Worm (Caenorhabditis elegans): ENCODE data around the gene C45G9.10.

DNA sequence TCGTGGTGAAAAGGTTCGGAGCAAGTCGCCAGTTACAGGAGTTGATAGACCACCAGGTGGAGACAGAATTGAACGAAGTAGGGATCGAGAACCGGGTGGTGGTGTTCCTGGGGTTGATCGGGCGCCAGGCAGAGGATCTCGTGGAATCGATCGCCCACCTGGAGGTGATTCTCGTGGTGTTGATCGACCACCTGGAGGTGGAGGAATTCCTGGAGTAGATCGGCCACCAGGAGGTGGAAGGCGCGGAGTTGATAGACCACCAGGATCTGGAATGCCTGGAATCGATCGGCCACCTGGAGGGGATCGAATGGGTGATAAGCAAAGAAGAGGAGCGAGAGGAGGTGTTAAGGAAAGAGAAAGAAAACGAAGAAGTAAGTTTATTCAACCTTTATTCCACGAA lies 43.8 kb upstream of the C45G9.10 start:
- TF ChIP-seq lin-26 (GFP tag; IDR thresholded peaks at IDR 0.05) (no peak), snpc-1.3 (tag; optimal IDR thresholded peaks at IDR 0.05; ENCODE audit: insufficient read depth) (no peak), unc-62 (GFP tag; optimal IDR thresholded peaks at IDR 0.05) (no peak), egl-44 (GFP tag; IDR thresholded peaks at IDR 0.05) (no peak), unc-130 (GFP tag; optimal IDR thresholded peaks at IDR 0.05) (no peak), F57A8.1 (GFP tag; optimal IDR thresholded peaks at IDR 0.05) (no peak), ama-1 (optimal IDR thresholded peaks at IDR 0.05) (no peak), ama-1 (GFP tag; optimal IDR thresholded peaks at IDR 0.05) (no peak), die-1 (tag; optimal IDR thresholded peaks at IDR 0.05) (no peak), mxl-1 (tag; optimal IDR thresholded peaks at IDR 0.05) (no peak), T07F8.4 (tag; optimal IDR thresholded peaks at IDR 0.05) (no peak), lin-54 (GFP tag; optimal IDR thresholded peaks at IDR 0.05) (no peak)
